Worm (Caenorhabditis elegans) whole organism, L4 larva: ENCODE measurements around the gene C45B11.5.

Experiments used
- F37D6.2 ChIP-seq: sonication (generic microtip); optimal IDR thresholded peaks from 2 replicates; lab custom pipeline; 2016; ENCODE audit warnings: mild to moderate bottlenecking, missing genetic modification characterization, missing compliant biosample characterization
- F44E2.7 ChIP-seq: fragments of 200-800 bp; sonication (Bioruptor generic); IDR thresholded peaks from 2 replicates; pipeline ENCODE4 v2.1.2; 2022; ENCODE audit warnings: missing genetic modification characterization, missing compliant biosample characterization
- F49E8.2 ChIP-seq: sonication (generic microtip); optimal IDR thresholded peaks from 2 replicates; lab custom pipeline; 2016; ENCODE audit warnings: missing compliant biosample characterization, mild to moderate bottlenecking, missing genetic modification characterization, borderline replicate concordance
- R02D3.7 ChIP-seq: fragments of 150-350 bp; sonication (generic microtip); optimal IDR thresholded peaks from 3 replicates; lab custom pipeline; 2014; ENCODE audit warnings: missing biosample characterization, missing genetic modification characterization
- T20F7.1 ChIP-seq: fragments of 200-800 bp; sonication (Bioruptor generic); optimal IDR thresholded peaks from 2 replicates; lab custom pipeline; 2018; ENCODE audit warnings: mild to moderate bottlenecking, missing genetic modification characterization, missing compliant biosample characterization
- Y48G9A.11 ChIP-seq: fragments of 200-800 bp; sonication (Bioruptor generic); IDR thresholded peaks from 2 replicates; pipeline ENCODE4 v1.3.6; 2022; ENCODE audit warnings: missing genetic modification reagents, missing genetic modification characterization, missing compliant biosample characterization
- Y5F2A.4 ChIP-seq: fragments of 200-800 bp; sonication (Bioruptor generic); optimal IDR thresholded peaks from 2 replicates; lab custom pipeline; 2018; ENCODE audit warnings: mild to moderate bottlenecking, missing genetic modification characterization, missing compliant biosample characterization
- ZK337.2 ChIP-seq: fragments of 200-800 bp; sonication (Bioruptor generic); IDR thresholded peaks from 2 replicates; pipeline ENCODE4 v1.3.6; 2022; ENCODE audit warnings: missing genetic modification reagents, missing genetic modification characterization, missing compliant biosample characterization
- aly-2 ChIP-seq: sonication (generic microtip); optimal IDR thresholded peaks from 2 replicates; lab custom pipeline; 2018; ENCODE audit warnings: missing biosample characterization, missing genetic modification characterization
- arid-1 ChIP-seq: fragments of 200-800 bp; sonication (Bioruptor generic); conservative IDR thresholded peaks from 2 replicates; pipeline ENCODE4 v1.3.6; 2022; ENCODE audit warnings: missing genetic modification reagents, missing genetic modification characterization, missing compliant biosample characterization
- ceh-20 ChIP-seq: fragments of 200-800 bp; sonication (Bioruptor generic); IDR thresholded peaks from 2 replicates; pipeline ENCODE4 v1.3.6; 2022; ENCODE audit warnings: missing genetic modification reagents, missing genetic modification characterization, missing compliant biosample characterization
- ceh-28 ChIP-seq: fragments of 150-350 bp; optimal IDR thresholded peaks from 2 replicates; lab custom pipeline; 2014; ENCODE audit warnings: missing biosample characterization, missing genetic modification reagents, missing genetic modification characterization
- ceh-32 ChIP-seq: sonication (generic microtip); optimal IDR thresholded peaks from 2 replicates; lab custom pipeline; 2016; ENCODE audit warnings: mild to moderate bottlenecking, missing genetic modification characterization, missing compliant biosample characterization; ENCODE audit not compliant: poor library complexity
- ceh-82 ChIP-seq: sonication (generic microtip); optimal IDR thresholded peaks from 2 replicates; lab custom pipeline; 2017; ENCODE audit warnings: missing biosample characterization, missing genetic modification characterization
- daf-12 ChIP-seq: fragments of 150-350 bp; optimal IDR thresholded peaks from 2 replicates; lab custom pipeline; 2014; ENCODE audit warnings: missing biosample characterization, missing genetic modification reagents, missing genetic modification characterization
- daf-19 ChIP-seq: fragments of 200-800 bp; sonication (Bioruptor generic); conservative IDR thresholded peaks from 2 replicates; pipeline ENCODE4 v1.3.6; 2022; ENCODE audit warnings: missing genetic modification characterization, missing compliant biosample characterization
- daf-8 ChIP-seq: fragments of 200-800 bp; sonication (Bioruptor generic); IDR thresholded peaks from 2 replicates; pipeline ENCODE4 v1.3.6; 2022; ENCODE audit warnings: missing genetic modification characterization, missing compliant biosample characterization
- dmd-6 ChIP-seq: fragments of 200-800 bp; sonication (Bioruptor generic); IDR thresholded peaks from 2 replicates; pipeline ENCODE4 v1.3.6; 2022; ENCODE audit warnings: missing genetic modification reagents, missing genetic modification characterization, missing compliant biosample characterization
- duxl-1 ChIP-seq: sonication (generic microtip); optimal IDR thresholded peaks from 2 replicates; lab custom pipeline; 2016; ENCODE audit warnings: mild to moderate bottlenecking, missing genetic modification characterization, moderate library complexity, missing compliant biosample characterization; ENCODE audit not compliant: poor library complexity
- dve-1 ChIP-seq: sonication (generic microtip); optimal IDR thresholded peaks from 2 replicates; lab custom pipeline; 2017; ENCODE audit warnings: antibody characterized with exemption, mild to moderate bottlenecking, missing genetic modification characterization, missing compliant biosample characterization; ENCODE audit not compliant: insufficient read depth
- egl-27 ChIP-seq: sonication (generic microtip); optimal IDR thresholded peaks from 3 replicates; lab custom pipeline; 2017; ENCODE audit warnings: missing biosample characterization, missing genetic modification reagents, missing genetic modification characterization
- egl-43 ChIP-seq: fragments of 200-800 bp; sonication (Bioruptor generic); IDR thresholded peaks from 2 replicates; pipeline ENCODE4 v1.3.6; 2022; ENCODE audit warnings: missing genetic modification reagents, missing genetic modification characterization, missing compliant biosample characterization
- fkh-10 ChIP-seq: fragments of 150-350 bp; optimal IDR thresholded peaks from 2 replicates; lab custom pipeline; 2014; ENCODE audit warnings: missing biosample characterization, missing genetic modification reagents, missing genetic modification characterization
- fos-1 ChIP-seq: fragments of 150-350 bp; optimal IDR thresholded peaks from 2 replicates; lab custom pipeline; 2014; ENCODE audit warnings: missing biosample characterization, missing genetic modification characterization
- hif-1 ChIP-seq, 2 experiments: sonication (generic microtip); optimal IDR thresholded peaks; 2 replicates each; lab custom pipeline; 2016 to 2017; ENCODE audit warnings: missing compliant biosample characterization in 2 of 2, missing genetic modification characterization in 2 of 2, missing genetic modification reagents in 2 of 2, missing genotype in 2 of 2, mild to moderate bottlenecking in 1 of 2
- hmg-1.1 ChIP-seq: fragments of 200-800 bp; sonication (Bioruptor generic); IDR thresholded peaks from 2 replicates; pipeline ENCODE4 v1.3.6; 2022; ENCODE audit warnings: missing genetic modification reagents, missing genetic modification characterization, missing compliant biosample characterization
- jun-1 ChIP-seq: fragments of 150-350 bp; optimal IDR thresholded peaks from 2 replicates; lab custom pipeline; 2014; ENCODE audit warnings: missing biosample characterization, missing genetic modification reagents, missing genetic modification characterization
- lim-7 ChIP-seq: fragments of 200-800 bp; sonication (Bioruptor generic); IDR thresholded peaks from 2 replicates; pipeline ENCODE4 v1.3.6; 2022; ENCODE audit warnings: missing genetic modification characterization, missing compliant biosample characterization
- lin-1 ChIP-seq: fragments of 200-800 bp; sonication (Bioruptor generic); IDR thresholded peaks from 2 replicates; pipeline ENCODE4 v1.3.6; 2022; ENCODE audit warnings: missing genetic modification reagents, missing genetic modification characterization, missing compliant biosample characterization
- lin-13 ChIP-seq: fragments of 150-350 bp; optimal IDR thresholded peaks from 2 replicates; lab custom pipeline; 2014; ENCODE audit warnings: missing biosample characterization, missing genetic modification reagents, missing genetic modification characterization
- lin-29 ChIP-seq: fragments of 200-800 bp; sonication (Bioruptor generic); IDR thresholded peaks from 2 replicates; pipeline ENCODE4 v1.3.6; 2022; ENCODE audit warnings: missing genetic modification reagents, missing genetic modification characterization, missing compliant biosample characterization
- lin-39 ChIP-seq: fragments of 150-350 bp; optimal IDR thresholded peaks from 2 replicates; lab custom pipeline; 2014; ENCODE audit warnings: missing biosample characterization, missing genetic modification reagents, missing genetic modification characterization
- lsy-2 ChIP-seq, 2 experiments: fragments of 150-350 bp in 1 of 2; sonication (generic microtip) in 1 of 2; optimal IDR thresholded peaks; 2 replicates each; lab custom pipeline; 2014 to 2017; ENCODE audit warnings: missing biosample characterization in 2 of 2, missing genetic modification characterization in 2 of 2
- mdt-29 ChIP-seq: fragments of 200-800 bp; sonication (Bioruptor generic); IDR thresholded peaks from 2 replicates; pipeline ENCODE4 v1.3.6; 2022; ENCODE audit warnings: missing genetic modification reagents, missing genetic modification characterization, missing compliant biosample characterization
- mep-1 ChIP-seq: fragments of 150-350 bp; sonication (generic microtip); optimal IDR thresholded peaks from 3 replicates; lab custom pipeline; 2014; ENCODE audit warnings: missing biosample characterization, missing genetic modification characterization
- mxl-3 ChIP-seq: fragments of 200-800 bp; sonication (Bioruptor generic); optimal IDR thresholded peaks from 2 replicates; lab custom pipeline; 2018; ENCODE audit warnings: mild to moderate bottlenecking, missing genetic modification characterization, missing compliant biosample characterization
- nhr-237 ChIP-seq: sonication (generic microtip); optimal IDR thresholded peaks from 2 replicates; lab custom pipeline; 2017; ENCODE audit warnings: missing biosample characterization, missing genetic modification characterization
- nhr-25 ChIP-seq: sonication (generic microtip); optimal IDR thresholded peaks from 2 replicates; lab custom pipeline; 2017; ENCODE audit warnings: missing genetic modification characterization, mild to moderate bottlenecking, missing compliant biosample characterization, antibody characterized with exemption, moderate library complexity, borderline replicate concordance; ENCODE audit not compliant: insufficient read depth
- nhr-28 ChIP-seq: fragments of 150-350 bp; optimal IDR thresholded peaks from 2 replicates; lab custom pipeline; 2014; ENCODE audit warnings: missing biosample characterization, missing genetic modification characterization
- nhr-6 ChIP-seq: fragments of 150-350 bp; optimal IDR thresholded peaks from 2 replicates; lab custom pipeline; 2014; ENCODE audit warnings: missing biosample characterization, missing genetic modification characterization
- nhr-76 ChIP-seq: fragments of 150-350 bp; optimal IDR thresholded peaks from 2 replicates; lab custom pipeline; 2014; ENCODE audit warnings: missing biosample characterization, missing genetic modification characterization
- php-3 ChIP-seq: fragments of 200-800 bp; sonication (Bioruptor generic); IDR thresholded peaks from 2 replicates; pipeline ENCODE4 v1.3.6; 2022; ENCODE audit warnings: missing genetic modification reagents, missing genetic modification characterization, missing compliant biosample characterization
- pqm-1 ChIP-seq: sonication (generic microtip); optimal IDR thresholded peaks from 2 replicates; lab custom pipeline; 2017; ENCODE audit warnings: missing biosample characterization, missing genetic modification characterization
- skn-1 ChIP-seq: fragments of 150-350 bp; optimal IDR thresholded peaks from 2 replicates; lab custom pipeline; 2014; ENCODE audit warnings: missing biosample characterization, missing genetic modification characterization
- snpc-4 ChIP-seq: fragments of 150-350 bp; optimal IDR thresholded peaks from 2 replicates; lab custom pipeline; 2014; ENCODE audit warnings: missing biosample characterization, missing genetic modification characterization
- spr-1 ChIP-seq: sonication (generic microtip); optimal IDR thresholded peaks from 2 replicates; lab custom pipeline; 2016; ENCODE audit warnings: mild to moderate bottlenecking, missing genetic modification characterization, missing compliant biosample characterization
- tag-97 ChIP-seq: fragments of 200-800 bp; sonication (Bioruptor generic); IDR thresholded peaks from 2 replicates; pipeline ENCODE4 v1.3.6; 2022; ENCODE audit warnings: missing genetic modification characterization, missing compliant biosample characterization
- unc-130 ChIP-seq: sonication (generic microtip); optimal IDR thresholded peaks from 2 replicates; lab custom pipeline; 2016; ENCODE audit warnings: missing genetic modification reagents, missing genetic modification characterization, missing compliant biosample characterization
- unc-39 ChIP-seq: sonication (generic microtip); optimal IDR thresholded peaks from 2 replicates; lab custom pipeline; 2017; ENCODE audit warnings: missing biosample characterization, missing genetic modification characterization
- unc-62 ChIP-seq, 3 experiments: fragments of 150-350 bp in 1 of 3; sonication (generic microtip); optimal IDR thresholded peaks in 2 of 3; peaks in 1 of 3; 1 replicate in 1 of 3; 2 replicates in 2 of 3; lab custom pipeline; 2014 to 2017; ENCODE audit warnings: missing biosample characterization in 3 of 3, missing genetic modification characterization in 3 of 3, missing genetic modification reagents in 3 of 3, missing genotype in 1 of 3
- vab-7 ChIP-seq: fragments of 200-800 bp; sonication (Bioruptor generic); IDR thresholded peaks from 2 replicates; pipeline ENCODE4 v1.3.6; 2022; ENCODE audit warnings: missing genetic modification reagents, missing genetic modification characterization, missing compliant biosample characterization
- ztf-7 ChIP-seq: fragments of 150-350 bp; optimal IDR thresholded peaks from 2 replicates; lab custom pipeline; 2014; ENCODE audit warnings: missing biosample characterization, missing genetic modification characterization

C45B11.5 gene

DNA sequence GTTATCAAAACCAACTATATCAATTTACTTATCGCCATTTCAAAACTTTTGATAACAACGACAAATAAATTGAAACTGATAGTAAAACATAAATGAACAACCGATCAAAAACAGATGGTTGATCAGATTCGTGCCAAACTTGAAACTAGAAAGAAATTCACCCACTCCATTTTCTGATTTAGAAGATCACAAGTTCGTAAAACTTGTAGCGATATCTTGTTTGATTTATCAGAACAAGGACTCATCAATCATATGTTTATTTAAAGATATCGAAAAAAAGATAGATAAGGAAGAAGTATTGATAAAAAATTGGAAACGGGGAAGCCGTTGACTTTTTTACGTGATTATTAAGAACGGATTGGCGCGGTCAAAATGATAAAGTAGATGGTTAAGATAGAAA is 45.5 kb downstream of the C45B11.5 start (continued):
- TF ChIP-seq nhr-76 (tag; lab: Kevin White, UChicago) (no peak), daf-8 (GFP tag; lab: Robert Waterston, UW) (no peak), F37D6.2 (tag; lab: Kevin White, UChicago) (no peak), dmd-6 (GFP tag; lab: Robert Waterston, UW) (peak; percentile 58), Y48G9A.11 (GFP tag; lab: Robert Waterston, UW) (no peak), jun-1 (tag; lab: Kevin White, UChicago) (no peak), tag-97 (GFP tag; lab: Robert Waterston, UW) (no peak), daf-12 (tag; lab: Kevin White, UChicago) (no peak), nhr-28 (peak; percentile 61), R02D3.7 (tag; lab: Kevin White, UChicago) (no peak), lsy-2 (tag; optimal IDR thresholded peaks at IDR 0.05; lab: Kevin White, UChicago) (no peak), lin-39 (tag; lab: Kevin White, UChicago) (no peak), aly-2 (tag; lab: Kevin White, UChicago) (no peak), egl-27 (tag; lab: Kevin White, UChicago) (no peak), mdt-29 (no peak), nhr-6 (tag; lab: Kevin White, UChicago) (no peak), hif-1 (tag; optimal IDR thresholded peaks at IDR 0.05; lab: Kevin White, UChicago) (no peak), Y5F2A.4 (GFP tag; lab: Kevin White, UChicago) (no peak), spr-1 (tag; lab: Kevin White, UChicago) (no peak), unc-62 (GFP tag; optimal IDR thresholded peaks at IDR 0.05 in 1 of 2; lab: Kevin White, UChicago) (no peak), unc-62 (tag; optimal IDR thresholded peaks at IDR 0.05; lab: Kevin White, UChicago) (no peak), lin-1 (GFP tag; lab: Robert Waterston, UW) (no peak), mep-1 (tag; lab: Kevin White, UChicago) (no peak), dve-1 (tag; lab: Kevin White, UChicago) (no peak), lin-13 (GFP tag; lab: Kevin White, UChicago) (no peak), snpc-4 (no peak), F49E8.2 (tag; lab: Kevin White, UChicago) (no peak), lim-7 (GFP tag; lab: Robert Waterston, UW) (no peak), ceh-20 (GFP tag; lab: Robert Waterston, UW) (peak; percentile 64; the same call in 1 of the 2 replicates), daf-19 (no peak), php-3 (GFP tag; lab: Robert Waterston, UW) (peak; percentile 33; the same call in 1 of the 2 replicates), F44E2.7 (GFP tag; lab: Robert Waterston, UW) (no peak), T20F7.1 (peak; percentile 25), pqm-1 (tag; lab: Kevin White, UChicago) (peak; percentile 54), egl-43 (GFP tag; lab: Robert Waterston, UW) (no peak), ZK337.2 (GFP tag; lab: Robert Waterston, UW) (no peak), ceh-28 (tag; lab: Kevin White, UChicago) (no peak), ztf-7 (no peak), nhr-237 (no peak), ceh-32 (no peak), mxl-3 (GFP tag; lab: Kevin White, UChicago) (no peak), vab-7 (GFP tag; lab: Robert Waterston, UW) (no peak), fos-1 (tag; lab: Kevin White, UChicago) (no peak), nhr-25 (tag; lab: Kevin White, UChicago) (no peak), duxl-1 (tag; lab: Kevin White, UChicago) (no peak), ceh-82 (tag; lab: Kevin White, UChicago) (no peak), unc-39 (tag; lab: Kevin White, UChicago) (no peak), lin-29 (GFP tag; lab: Robert Waterston, UW) (no peak), fkh-10 (no peak), skn-1 (tag; lab: Kevin White, UChicago) (no peak), unc-130 (GFP tag; lab: Kevin White, UChicago) (no peak), arid-1 (GFP tag; lab: Robert Waterston, UW) (no peak), hmg-1.1 (GFP tag; lab: Robert Waterston, UW) (no peak)
